Worm (Caenorhabditis elegans) whole organism, mixed stage, embryonic: ENCODE data around the gene C16C10.9.

Source experiments
- M03D4.4 ChIP-seq: sonication (generic microtip); optimal IDR thresholded peaks from 2 replicates; lab custom pipeline; 2017; ENCODE audit warnings: mild to moderate bottlenecking, missing genetic modification characterization, missing compliant biosample characterization
- bed-3 ChIP-seq: fragments of 200-800 bp; sonication (Bioruptor generic); optimal IDR thresholded peaks from 3 replicates; lab custom pipeline; 2018; ENCODE audit warnings: mild to moderate bottlenecking, missing genetic modification characterization, moderate library complexity, missing compliant biosample characterization
- blmp-1 ChIP-seq: fragments of 150-350 bp; optimal IDR thresholded peaks from 2 replicates; lab custom pipeline; 2014; ENCODE audit warnings: missing biosample characterization, missing genetic modification characterization
- ceh-39 ChIP-seq: fragments of 150-350 bp; optimal IDR thresholded peaks from 2 replicates; lab custom pipeline; 2014; ENCODE audit warnings: missing biosample characterization, missing genetic modification characterization
- ceh-43 ChIP-seq: fragments of 200-800 bp; sonication (Bioruptor generic); optimal IDR thresholded peaks from 2 replicates; lab custom pipeline; 2018; ENCODE audit warnings: mild to moderate bottlenecking, missing genetic modification characterization, moderate library complexity, missing compliant biosample characterization
- ces-1 ChIP-seq: fragments of 150-350 bp; optimal IDR thresholded peaks from 2 replicates; lab custom pipeline; 2014; ENCODE audit warnings: missing biosample characterization, missing genetic modification reagents, missing genetic modification characterization
- cnd-1 ChIP-seq: fragments of 200-800 bp; sonication (Bioruptor generic); optimal IDR thresholded peaks from 2 replicates; lab custom pipeline; 2018; ENCODE audit warnings: mild to moderate bottlenecking, missing genetic modification characterization, missing compliant biosample characterization
- drap-1 ChIP-seq: fragments of 200-800 bp; sonication (Bioruptor generic); optimal IDR thresholded peaks from 3 replicates; lab custom pipeline; 2018; ENCODE audit warnings: mild to moderate bottlenecking, missing genetic modification characterization, missing compliant biosample characterization
- elt-1 ChIP-seq: sonication (generic microtip); optimal IDR thresholded peaks from 2 replicates; lab custom pipeline; 2017; ENCODE audit warnings: missing genetic modification characterization, mild to moderate bottlenecking, missing compliant biosample characterization, antibody characterized with exemption, moderate library complexity, borderline replicate concordance; ENCODE audit not compliant: insufficient read depth
- flh-1 ChIP-seq: fragments of 200-800 bp; sonication (Bioruptor generic); optimal IDR thresholded peaks from 2 replicates; lab custom pipeline; 2018; ENCODE audit warnings: mild to moderate bottlenecking, missing genetic modification characterization, moderate library complexity, missing compliant biosample characterization
- ham-2 ChIP-seq: fragments of 200-800 bp; sonication (Bioruptor generic); optimal IDR thresholded peaks from 2 replicates; lab custom pipeline; 2018; ENCODE audit warnings: mild to moderate bottlenecking, missing genetic modification characterization, missing compliant biosample characterization
- hlh-1 ChIP-seq: fragments of 150-350 bp; optimal IDR thresholded peaks from 2 replicates; lab custom pipeline; 2014; ENCODE audit warnings: missing biosample characterization, missing genetic modification reagents, missing genetic modification characterization
- lin-32 ChIP-seq: fragments of 200-800 bp; sonication (Bioruptor generic); optimal IDR thresholded peaks from 2 replicates; lab custom pipeline; 2018; ENCODE audit warnings: mild to moderate bottlenecking, missing genetic modification characterization, missing compliant biosample characterization
- lsy-2 ChIP-seq: fragments of 150-350 bp; optimal IDR thresholded peaks from 2 replicates; lab custom pipeline; 2014; ENCODE audit warnings: missing biosample characterization, missing genetic modification characterization
- mep-1 ChIP-seq: fragments of 150-350 bp; optimal IDR thresholded peaks from 2 replicates; lab custom pipeline; 2017; ENCODE audit warnings: missing biosample characterization, missing genetic modification reagents, missing genetic modification characterization, inconsistent platforms
- mls-2 ChIP-seq: sonication (generic microtip); optimal IDR thresholded peaks from 2 replicates; lab custom pipeline; 2016; ENCODE audit warnings: mild to moderate bottlenecking, missing genetic modification characterization, moderate library complexity, missing compliant biosample characterization
- nhr-12 ChIP-seq: fragments of 150-350 bp; optimal IDR thresholded peaks from 2 replicates; lab custom pipeline; 2014; ENCODE audit warnings: missing biosample characterization, missing genetic modification characterization
- nhr-2 ChIP-seq: fragments of 150-350 bp; optimal IDR thresholded peaks from 2 replicates; lab custom pipeline; 2014; ENCODE audit warnings: missing biosample characterization, missing genetic modification characterization
- nhr-237 ChIP-seq: fragments of 150-350 bp; optimal IDR thresholded peaks from 2 replicates; lab custom pipeline; 2014; ENCODE audit warnings: missing biosample characterization, missing genetic modification characterization
- nhr-28 ChIP-seq: fragments of 150-350 bp; optimal IDR thresholded peaks from 2 replicates; lab custom pipeline; 2014; ENCODE audit warnings: missing biosample characterization, missing genetic modification characterization
- nhr-76 ChIP-seq: sonication (generic microtip); optimal IDR thresholded peaks from 2 replicates; lab custom pipeline; 2017; ENCODE audit warnings: missing biosample characterization, missing genetic modification characterization
- pha-4 ChIP-seq: fragments of 150-350 bp; optimal IDR thresholded peaks from 2 replicates; lab custom pipeline; 2018; ENCODE audit warnings: missing biosample characterization, missing genetic modification reagents, missing genetic modification characterization
- sem-2 ChIP-seq: fragments of 200-800 bp; sonication (Bioruptor generic); optimal IDR thresholded peaks from 2 replicates; lab custom pipeline; 2018; ENCODE audit warnings: mild to moderate bottlenecking, missing genetic modification characterization, missing compliant biosample characterization
- snpc-4 ChIP-seq: fragments of 150-350 bp; optimal IDR thresholded peaks from 2 replicates; lab custom pipeline; 2014; ENCODE audit warnings: missing biosample characterization, missing genetic modification characterization
- sptf-1 ChIP-seq: sonication (generic microtip); optimal IDR thresholded peaks from 2 replicates; lab custom pipeline; 2017; ENCODE audit warnings: mild to moderate bottlenecking, missing genetic modification characterization, moderate library complexity, missing compliant biosample characterization
- tbx-8 ChIP-seq: fragments of 200-800 bp; sonication (Bioruptor generic); optimal IDR thresholded peaks from 2 replicates; lab custom pipeline; 2018; ENCODE audit warnings: mild to moderate bottlenecking, missing genetic modification characterization, moderate library complexity, missing compliant biosample characterization
- unc-120 ChIP-seq: sonication (generic microtip); optimal IDR thresholded peaks from 2 replicates; lab custom pipeline; 2017; ENCODE audit warnings: missing genetic modification characterization, missing compliant biosample characterization; ENCODE audit not compliant: poor library complexity, severe bottlenecking
- unc-39 ChIP-seq: fragments of 150-350 bp; optimal IDR thresholded peaks from 2 replicates; lab custom pipeline; 2014; ENCODE audit warnings: missing biosample characterization, missing genetic modification characterization
- unc-62 ChIP-seq: fragments of 150-350 bp; optimal IDR thresholded peaks from 2 replicates; lab custom pipeline; 2014; ENCODE audit warnings: missing biosample characterization, missing genetic modification reagents, missing genetic modification characterization
- zip-8 ChIP-seq: fragments of 150-350 bp; optimal IDR thresholded peaks from 2 replicates; lab custom pipeline; 2014; ENCODE audit warnings: missing biosample characterization, missing genetic modification characterization

C16C10.9 gene

DNA sequence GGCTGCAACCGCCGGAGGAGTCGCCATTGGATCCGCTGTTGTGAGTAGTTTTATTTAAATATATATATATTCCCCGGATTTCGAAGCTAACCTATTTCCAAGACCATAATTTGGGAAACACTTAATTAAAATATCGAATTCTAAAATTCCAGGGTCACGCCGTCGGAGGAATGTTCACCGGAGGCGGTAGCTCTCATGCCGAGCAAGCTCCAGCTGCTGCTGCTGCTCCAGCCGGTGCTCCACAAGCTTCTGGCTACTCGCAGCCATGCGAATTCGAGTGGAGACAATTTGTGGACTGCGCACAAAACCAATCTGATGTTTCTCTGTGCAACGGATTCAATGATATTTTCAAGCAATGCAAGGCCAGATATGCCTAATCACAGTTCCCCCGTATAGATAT is 4.9 kb downstream of the C16C10.9 start:
- TF ChIP-seq sptf-1 (no peak), snpc-4 (tag; lab: Kevin White, UChicago) (no peak), nhr-237 (tag; lab: Kevin White, UChicago) (no peak), lsy-2 (no peak), nhr-76 (tag; lab: Kevin White, UChicago) (no peak), nhr-28 (tag; lab: Kevin White, UChicago) (no peak), elt-1 (tag; lab: Kevin White, UChicago) (no peak), blmp-1 (tag; lab: Kevin White, UChicago) (no peak), drap-1 (GFP tag; lab: Kevin White, UChicago) (no peak), unc-120 (tag; lab: Kevin White, UChicago) (no peak), pha-4 (no peak), mls-2 (no peak), lin-32 (GFP tag; lab: Kevin White, UChicago) (no peak), ces-1 (GFP tag; lab: Kevin White, UChicago) (no peak), zip-8 (tag; lab: Kevin White, UChicago) (no peak), flh-1 (GFP tag; lab: Kevin White, UChicago) (no peak), mep-1 (tag; lab: Kevin White, UChicago) (no peak), unc-62 (GFP tag; lab: Kevin White, UChicago) (no peak), tbx-8 (GFP tag; lab: Kevin White, UChicago) (no peak), sem-2 (GFP tag; lab: Kevin White, UChicago) (no peak)

DNA sequence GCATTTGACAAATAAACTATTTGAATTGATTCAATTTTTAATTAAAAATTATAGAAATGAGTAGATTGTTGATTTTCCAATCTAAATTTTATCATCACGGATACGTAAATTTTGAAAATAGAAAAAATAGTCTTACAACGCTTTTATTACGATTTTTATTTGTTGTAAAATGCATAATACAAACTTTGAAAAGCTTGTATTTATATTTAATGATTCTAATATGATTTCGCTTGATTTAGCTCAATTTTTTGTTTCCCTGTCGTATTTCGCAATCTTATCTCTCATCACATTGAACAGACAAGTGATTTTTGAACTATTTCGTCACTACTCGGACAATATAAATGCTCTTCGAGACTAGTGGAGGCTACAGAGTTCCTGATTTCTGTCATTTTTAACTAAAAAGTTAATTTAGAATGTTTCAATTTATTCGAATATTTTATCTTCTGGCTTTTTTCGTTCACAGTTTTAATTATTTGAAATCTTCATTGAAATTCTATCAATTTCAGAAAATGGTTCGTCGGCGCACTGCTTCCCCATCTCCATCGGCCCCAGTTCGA is 5.6 kb downstream of the C16C10.9 start, which contains the start of the genes wht-3 and har-1:
Gene wht-3, minus strand, starts transcription at position 51 of the 557 bp plus-strand sequence.
Gene har-1, plus strand, starts transcription at position 507 of the 557 bp plus-strand sequence.
- TF ChIP-seq M03D4.4 (tag; lab: Kevin White, UChicago) (no peak), ceh-43 (GFP tag; lab: Kevin White, UChicago) (no peak), unc-39 (tag; lab: Kevin White, UChicago) (no peak), flh-1 (GFP tag; lab: Kevin White, UChicago) (no peak), nhr-237 (tag; lab: Kevin White, UChicago) (no peak), hlh-1 (tag; lab: Kevin White, UChicago) (no peak), unc-120 (tag; lab: Kevin White, UChicago) (no peak), elt-1 (tag; lab: Kevin White, UChicago) (no peak), nhr-76 (tag; lab: Kevin White, UChicago) (no peak), zip-8 (tag; lab: Kevin White, UChicago) (no peak), tbx-8 (GFP tag; lab: Kevin White, UChicago) (no peak), cnd-1 (no peak), bed-3 (GFP tag; lab: Kevin White, UChicago) (no peak), unc-62 (GFP tag; lab: Kevin White, UChicago) (no peak), lin-32 (GFP tag; lab: Kevin White, UChicago) (no peak)

DNA sequence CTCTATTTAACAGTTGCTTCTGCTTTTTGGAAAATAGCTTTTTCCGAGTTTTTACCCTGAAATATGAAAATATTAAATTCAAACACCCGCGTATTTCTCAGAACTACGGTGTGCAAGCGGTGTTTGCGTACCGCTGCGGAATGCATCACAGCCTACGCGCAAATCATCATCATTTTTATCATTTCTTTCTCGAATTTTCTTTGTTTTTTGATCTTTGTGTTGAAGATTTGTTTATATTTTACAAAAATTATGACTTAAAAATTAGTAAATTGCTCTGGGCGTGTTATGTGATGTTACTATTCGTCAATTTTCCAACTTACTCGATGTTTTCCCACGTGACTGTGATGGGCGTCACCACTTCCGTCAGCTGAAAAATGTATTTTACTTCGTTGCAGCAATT is 6.3 kb downstream of the C16C10.9 start:
- TF ChIP-seq ces-1 (GFP tag; lab: Kevin White, UChicago) (no peak), mep-1 (tag; lab: Kevin White, UChicago) (peak; percentile 68), sptf-1 (no peak), bed-3 (GFP tag; lab: Kevin White, UChicago) (no peak), nhr-12 (tag; lab: Kevin White, UChicago) (no peak), lsy-2 (peak; percentile 97), pha-4 (no peak), drap-1 (GFP tag; lab: Kevin White, UChicago) (peak; percentile 3), nhr-237 (tag; lab: Kevin White, UChicago) (peak; percentile 26), ceh-39 (peak; percentile 25)

DNA sequence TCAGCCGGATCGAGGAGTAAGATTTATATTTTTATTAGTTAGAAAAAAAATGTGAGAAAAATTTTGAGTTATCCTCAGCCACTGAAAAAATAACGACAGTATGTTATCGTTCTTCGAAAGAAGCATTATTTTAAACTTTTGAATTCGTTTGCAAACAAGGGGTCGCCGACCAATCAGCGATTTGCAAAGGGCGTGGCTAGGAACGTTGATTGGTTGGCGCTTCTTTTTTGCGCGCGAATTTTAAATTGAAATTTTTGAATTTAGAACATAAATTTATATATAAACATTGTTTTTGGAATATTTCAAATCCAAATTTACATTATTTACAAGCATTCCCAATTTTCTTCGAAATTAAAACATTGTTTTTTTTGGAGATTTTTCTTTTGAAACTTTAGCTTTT is 14.0 kb downstream of the C16C10.9 start:
- TF ChIP-seq nhr-2 (no peak), ceh-43 (GFP tag; lab: Kevin White, UChicago) (no peak), unc-62 (GFP tag; lab: Kevin White, UChicago) (no peak), drap-1 (GFP tag; lab: Kevin White, UChicago) (no peak), snpc-4 (tag; lab: Kevin White, UChicago) (no peak), pha-4 (no peak), ceh-39 (no peak), hlh-1 (tag; lab: Kevin White, UChicago) (no peak), sem-2 (GFP tag; lab: Kevin White, UChicago) (no peak), ham-2 (no peak), cnd-1 (no peak)
